Worm (Caenorhabditis elegans): Measurements from ENCODE around the gene col-157.
"Not testable (repeated sequence)": the region's sequence is repeated elsewhere in the genome, so short reads cannot be mapped to it uniquely, and the experiment has no call there.

The col-157 gene

ce11 chrV:11480734-11481133, 3.1 kb upstream of the col-157 start, which contains the start of gene T11F9.14:
Gene T11F9.14 (minus strand): TSS chrV:11480834.
- TF ChIP-seq pqm-1 (tag; optimal IDR thresholded peaks at IDR 0.05); madf-2 (tag; optimal IDR thresholded peaks at IDR 0.05); dmd-4 (tag; optimal IDR thresholded peaks at IDR 0.05; ENCODE audit: borderline replicate concordance): not testable (repeated sequence)

DNA sequence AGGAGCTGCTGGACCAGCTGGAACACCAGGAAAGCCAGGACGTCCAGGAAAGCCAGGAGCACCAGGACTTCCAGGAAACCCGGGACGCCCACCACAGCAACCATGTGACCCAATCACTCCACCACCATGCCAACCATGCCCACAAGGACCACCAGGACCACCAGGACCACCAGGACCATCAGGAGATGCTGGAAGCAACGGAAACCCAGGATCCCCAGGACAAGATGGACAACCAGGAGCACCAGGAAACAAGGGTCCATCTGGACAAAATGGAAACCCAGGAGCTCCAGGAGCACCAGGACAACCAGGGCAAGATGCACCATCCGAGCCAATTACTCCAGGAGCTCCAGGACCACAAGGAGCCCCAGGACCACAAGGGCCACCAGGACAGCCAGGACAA, 562 bp downstream of the col-157 start:
- TF ChIP-seq gmeb-2 (tag; optimal IDR thresholded peaks at IDR 0.05) (no peak), ceh-6 (GFP tag; optimal IDR thresholded peaks at IDR 0.05) (no peak), hlh-8 (tag; optimal IDR thresholded peaks at IDR 0.05) (no peak)

DNA sequence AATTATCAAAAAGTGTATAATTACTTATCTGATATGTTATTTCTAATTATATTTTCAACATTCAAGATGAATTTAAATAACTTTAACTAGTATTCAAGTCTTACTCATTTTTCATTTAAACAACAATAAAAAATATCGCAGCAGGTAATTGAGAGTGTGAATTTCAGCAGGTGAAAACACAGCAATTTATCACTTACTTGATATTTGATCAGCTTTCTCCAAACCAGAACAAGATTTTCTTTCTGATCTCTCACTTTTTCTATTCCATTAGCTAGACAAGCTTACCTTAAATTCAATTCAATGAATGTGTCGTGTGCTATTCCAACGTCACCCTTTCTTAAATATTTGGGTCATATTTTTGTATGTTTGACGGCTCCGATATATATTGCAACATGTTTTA, 1.7 kb downstream of the col-157 start, which contains the start of gene srh-1:
Gene srh-1, plus strand, starts transcription at position 301 of the 400 bp plus-strand sequence.
- TF ChIP-seq ceh-18 (tag; optimal IDR thresholded peaks at IDR 0.05) (no peak), F13H6.1 (tag; optimal IDR thresholded peaks at IDR 0.05) (no peak), fax-1 (tag; optimal IDR thresholded peaks at IDR 0.05) (no peak), ceh-22 (tag; optimal IDR thresholded peaks at IDR 0.05) (no peak), pros-1 (tag; optimal IDR thresholded peaks at IDR 0.05) (no peak), rnt-1 (tag; optimal IDR thresholded peaks at IDR 0.05) (no peak), ttx-3 (tag; optimal IDR thresholded peaks at IDR 0.05) (no peak), mec-3 (tag; optimal IDR thresholded peaks at IDR 0.05; ENCODE audit: borderline replicate concordance) (no peak), nfya-1 (tag; optimal IDR thresholded peaks at IDR 0.05) (no peak), ceh-2 (tag; optimal IDR thresholded peaks at IDR 0.05) (no peak), ceh-31 (tag; optimal IDR thresholded peaks at IDR 0.05) (no peak), Y22D7AL.16 (tag; optimal IDR thresholded peaks at IDR 0.05) (no peak), unc-86 (tag; optimal IDR thresholded peaks at IDR 0.05) (no peak)

DNA sequence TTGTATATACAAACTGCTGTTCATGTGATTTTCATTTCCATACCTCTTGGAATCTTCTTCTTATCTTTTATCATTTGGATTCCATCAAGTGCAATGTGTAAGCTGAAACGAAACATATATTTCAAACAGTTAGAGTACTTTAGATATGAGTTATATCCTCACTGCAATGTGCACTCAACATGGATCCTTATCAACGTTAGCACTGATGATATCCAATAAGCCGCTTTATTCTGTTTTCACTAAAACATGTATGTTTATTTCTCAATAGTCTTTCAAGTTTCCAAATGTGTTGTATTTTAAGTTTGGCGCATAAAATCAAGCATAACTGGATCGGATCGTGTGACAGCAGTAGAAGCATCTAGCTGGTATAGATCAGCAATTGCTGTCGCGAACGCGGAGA, 2.8 kb downstream of the col-157 start, which contains the start of gene T11F9.10:
Gene T11F9.10, plus strand, starts transcription at position 301 of the 400 bp plus-strand sequence.
- TF ChIP-seq ceh-9 (tag; optimal IDR thresholded peaks at IDR 0.05), result no peak
- no peak for TF ChIP-seq rnt-1 (tag; optimal IDR thresholded peaks at IDR 0.05)

ce11 chrV:11488288-11488687, 4.4 kb downstream of the col-157 start:
- no peak for TF ChIP-seq ceh-34 (tag; optimal IDR thresholded peaks at IDR 0.05)
- no peak for TF ChIP-seq ttx-3 (tag; optimal IDR thresholded peaks at IDR 0.05)
- no peak for TF ChIP-seq ref-2 (tag; optimal IDR thresholded peaks at IDR 0.05)
- TF ChIP-seq ama-1 (optimal IDR thresholded peaks at IDR 0.05), result no peak
- no peak for TF ChIP-seq Y22D7AL.16 (tag; optimal IDR thresholded peaks at IDR 0.05)
- no peak for TF ChIP-seq zip-5 (tag; optimal IDR thresholded peaks at IDR 0.05)
- no peak for TF ChIP-seq madf-2 (tag; optimal IDR thresholded peaks at IDR 0.05)
- TF ChIP-seq dve-1 (tag; optimal IDR thresholded peaks at IDR 0.05), result no peak
- no peak for TF ChIP-seq pros-1 (tag; optimal IDR thresholded peaks at IDR 0.05)
- TF ChIP-seq nhr-11 (tag; optimal IDR thresholded peaks at IDR 0.05), result no peak
- no peak for TF ChIP-seq pat-9 (tag; optimal IDR thresholded peaks at IDR 0.05)
- no peak for TF ChIP-seq rnt-1 (tag; optimal IDR thresholded peaks at IDR 0.05)
- TF ChIP-seq pag-3 (tag; optimal IDR thresholded peaks at IDR 0.05; ENCODE audit: borderline replicate concordance), result no peak
- no peak for TF ChIP-seq tbx-7 (tag; optimal IDR thresholded peaks at IDR 0.05)
- TF ChIP-seq nhr-232 (tag; optimal IDR thresholded peaks at IDR 0.05), result no peak
- TF ChIP-seq hlh-6 (tag; optimal IDR thresholded peaks at IDR 0.05), result no peak
- TF ChIP-seq unc-3 (GFP tag; conservative IDR thresholded peaks at IDR 0.05), result no peak
- TF ChIP-seq unc-3 (tag; optimal IDR thresholded peaks at IDR 0.05), result no peak
- TF ChIP-seq K09A11.1 (tag; optimal IDR thresholded peaks at IDR 0.05; ENCODE audit: insufficient read depth), result no peak
- no peak for TF ChIP-seq ceh-19 (GFP tag; optimal IDR thresholded peaks at IDR 0.05)
